Worm (Caenorhabditis elegans) whole organism, young adult: ENCODE results near the gene F08G5.3.
A peak's percentile ranks its signal among the peaks of the same experiment; 100 is the strongest.

Source experiments
- B0261.1 ChIP-seq: sonication (generic microtip); optimal IDR thresholded peaks from 2 replicates; lab custom pipeline; 2016; ENCODE audit warnings: mild to moderate bottlenecking, missing genetic modification characterization, moderate library complexity, missing compliant biosample characterization
- C17E4.6 ChIP-seq: fragments of 200-800 bp; sonication (Bioruptor generic); IDR thresholded peaks from 2 replicates; pipeline ENCODE4 v1.3.6; 2022; ENCODE audit warnings: missing genetic modification reagents, missing genetic modification characterization, missing compliant biosample characterization
- D2030.7 ChIP-seq: fragments of 200-800 bp; sonication (Bioruptor generic); IDR thresholded peaks from 2 replicates; pipeline ENCODE4 v1.3.6; 2022; ENCODE audit warnings: missing genetic modification reagents, missing genetic modification characterization, missing compliant biosample characterization
- F10E7.11 ChIP-seq: sonication (generic microtip); optimal IDR thresholded peaks from 2 replicates; lab custom pipeline; 2017; ENCODE audit warnings: mild to moderate bottlenecking, missing genetic modification characterization, moderate library complexity, missing compliant biosample characterization
- F22D6.2 ChIP-seq: sonication (generic microtip); optimal IDR thresholded peaks from 2 replicates; lab custom pipeline; 2016; ENCODE audit warnings: mild to moderate bottlenecking, missing genetic modification characterization, missing compliant biosample characterization
- F33H1.4 ChIP-seq: fragments of 200-800 bp; sonication (Bioruptor generic); IDR thresholded peaks from 2 replicates; pipeline ENCODE4 v1.3.6; 2022; ENCODE audit warnings: missing genetic modification reagents, missing genetic modification characterization, missing compliant biosample characterization
- F37B4.10 ChIP-seq: fragments of 200-800 bp; sonication (Bioruptor generic); IDR thresholded peaks from 2 replicates; pipeline ENCODE4 v1.3.6; 2022; ENCODE audit warnings: missing genetic modification characterization, missing compliant biosample characterization
- F57A8.1 ChIP-seq: fragments of 200-800 bp; sonication (Bioruptor generic); optimal IDR thresholded peaks from 2 replicates; lab custom pipeline; 2018; ENCODE audit warnings: mild to moderate bottlenecking, missing genetic modification characterization, moderate library complexity, missing compliant biosample characterization
- F57C9.4 ChIP-seq: sonication (generic microtip); optimal IDR thresholded peaks from 2 replicates; lab custom pipeline; 2017; ENCODE audit warnings: mild to moderate bottlenecking, missing genetic modification characterization, missing compliant biosample characterization
- K12H6.12 ChIP-seq: fragments of 200-800 bp; sonication (Bioruptor generic); optimal IDR thresholded peaks from 2 replicates; lab custom pipeline; 2018; ENCODE audit warnings: mild to moderate bottlenecking, missing genetic modification characterization, missing compliant biosample characterization
- Y53F4B.3 ChIP-seq: fragments of 200-800 bp; sonication (Bioruptor generic); IDR thresholded peaks from 2 replicates; pipeline ENCODE4 v1.3.6; 2022; ENCODE audit warnings: missing genetic modification reagents, missing genetic modification characterization, missing compliant biosample characterization
- Y56A3A.18 ChIP-seq: fragments of 200-800 bp; sonication (Bioruptor generic); IDR thresholded peaks from 2 replicates; pipeline ENCODE4 v1.3.6; 2022; ENCODE audit warnings: missing genetic modification reagents, missing genetic modification characterization, missing compliant biosample characterization
- Y67H2A.10 ChIP-seq: fragments of 200-800 bp; sonication (Bioruptor generic); conservative IDR thresholded peaks from 2 replicates; pipeline ENCODE4 v1.3.6; 2022; ENCODE audit warnings: missing genetic modification reagents, missing genetic modification characterization, missing compliant biosample characterization
- Y95B8A.8 ChIP-seq: fragments of 200-800 bp; sonication (Bioruptor generic); IDR thresholded peaks from 2 replicates; pipeline ENCODE4 v1.3.6; 2022; ENCODE audit warnings: missing genetic modification reagents, missing genetic modification characterization, missing compliant biosample characterization
- akir-1 ChIP-seq: fragments of 200-800 bp; sonication (Bioruptor generic); optimal IDR thresholded peaks from 2 replicates; lab custom pipeline; 2018; ENCODE audit warnings: mild to moderate bottlenecking, missing genetic modification characterization, moderate library complexity, missing compliant biosample characterization
- aptf-2 ChIP-seq: fragments of 200-800 bp; sonication (Bioruptor generic); conservative IDR thresholded peaks from 2 replicates; pipeline ENCODE4 v1.3.6; 2022; ENCODE audit warnings: missing genetic modification reagents, missing genetic modification characterization, missing compliant biosample characterization
- atf-7 ChIP-seq: sonication (generic microtip); optimal IDR thresholded peaks from 2 replicates; lab custom pipeline; 2017; ENCODE audit warnings: mild to moderate bottlenecking, missing genetic modification characterization, missing compliant biosample characterization
- athp-1 ChIP-seq: sonication (generic microtip); optimal IDR thresholded peaks from 2 replicates; lab custom pipeline; 2017; ENCODE audit warnings: mild to moderate bottlenecking, missing genetic modification characterization, missing compliant biosample characterization
- attf-5 ChIP-seq: fragments of 200-800 bp; sonication (Bioruptor generic); optimal IDR thresholded peaks from 2 replicates; lab custom pipeline; 2018; ENCODE audit warnings: mild to moderate bottlenecking, missing genetic modification characterization, missing compliant biosample characterization
- bed-2 ChIP-seq: fragments of 200-800 bp; sonication (Bioruptor generic); IDR thresholded peaks from 2 replicates; pipeline ENCODE4 v1.3.6; 2022; ENCODE audit warnings: missing genetic modification reagents, missing genetic modification characterization, missing compliant biosample characterization
- ccch-3 ChIP-seq: fragments of 200-800 bp; sonication (Bioruptor generic); optimal IDR thresholded peaks from 2 replicates; lab custom pipeline; 2018; ENCODE audit warnings: mild to moderate bottlenecking, missing genetic modification characterization, missing compliant biosample characterization
- cebp-2 ChIP-seq: fragments of 200-800 bp; sonication (Bioruptor generic); IDR thresholded peaks from 2 replicates; pipeline ENCODE4 v1.3.6; 2022; ENCODE audit warnings: missing genetic modification characterization, missing compliant biosample characterization
- ceh-100 ChIP-seq: fragments of 200-800 bp; sonication (Bioruptor generic); IDR thresholded peaks from 2 replicates; pipeline ENCODE4 v1.3.6; 2022; ENCODE audit warnings: missing genetic modification reagents, missing genetic modification characterization, missing compliant biosample characterization
- die-1 ChIP-seq: sonication (generic microtip); optimal IDR thresholded peaks from 2 replicates; lab custom pipeline; 2016; ENCODE audit warnings: missing genotype, mild to moderate bottlenecking, missing genetic modification characterization, missing compliant biosample characterization
- dox-1 ChIP-seq: fragments of 200-800 bp; sonication (Bioruptor generic); IDR thresholded peaks from 2 replicates; pipeline ENCODE4 v1.3.6; 2022; ENCODE audit warnings: missing genetic modification reagents, missing genetic modification characterization, missing compliant biosample characterization
- dpl-1 ChIP-seq: fragments of 150-350 bp; optimal IDR thresholded peaks from 2 replicates; lab custom pipeline; 2014; ENCODE audit warnings: missing biosample characterization, missing genetic modification reagents, missing genetic modification characterization
- fkh-3 ChIP-seq: sonication (generic microtip); optimal IDR thresholded peaks from 2 replicates; lab custom pipeline; 2016; ENCODE audit warnings: mild to moderate bottlenecking, missing genetic modification characterization, missing compliant biosample characterization
- gei-17 ChIP-seq: fragments of 200-800 bp; sonication (Bioruptor generic); optimal IDR thresholded peaks from 2 replicates; lab custom pipeline; 2018; ENCODE audit warnings: mild to moderate bottlenecking, missing genetic modification characterization, missing compliant biosample characterization
- lag-1 ChIP-seq: fragments of 200-800 bp; sonication (Bioruptor generic); IDR thresholded peaks from 2 replicates; pipeline ENCODE4 v1.3.6; 2022; ENCODE audit warnings: missing genetic modification reagents, missing genetic modification characterization, missing compliant biosample characterization
- lin-26 ChIP-seq: fragments of 200-800 bp; sonication (Bioruptor generic); IDR thresholded peaks from 2 replicates; pipeline ENCODE4 v1.3.6; 2022; ENCODE audit warnings: missing genetic modification reagents, missing genetic modification characterization, missing compliant biosample characterization
- lin-35 ChIP-seq, 3 experiments: fragments of 150-350 bp in 2 of 3; sonication (generic microtip) in 1 of 3; optimal IDR thresholded peaks; 2 replicates each; lab custom pipeline; 2014 to 2018; ENCODE audit warnings: missing biosample characterization in 3 of 3, missing genetic modification characterization in 3 of 3, missing genetic modification reagents in 3 of 3
- lin-40 ChIP-seq: sonication (generic microtip); optimal IDR thresholded peaks from 2 replicates; lab custom pipeline; 2016; ENCODE audit warnings: missing genetic modification characterization, mild to moderate bottlenecking, missing compliant biosample characterization, missing genotype, missing genetic modification reagents
- lsl-1 ChIP-seq: fragments of 200-800 bp; sonication (Bioruptor generic); optimal IDR thresholded peaks from 2 replicates; lab custom pipeline; 2018; ENCODE audit warnings: mild to moderate bottlenecking, missing genetic modification characterization, moderate library complexity, missing compliant biosample characterization
- madf-6 ChIP-seq: fragments of 200-800 bp; sonication (Bioruptor generic); IDR thresholded peaks from 2 replicates; pipeline ENCODE4 v1.3.6; 2022; ENCODE audit warnings: missing genetic modification reagents, missing genetic modification characterization, missing compliant biosample characterization
- madf-8 ChIP-seq: fragments of 200-800 bp; sonication (Bioruptor generic); conservative IDR thresholded peaks from 2 replicates; pipeline ENCODE4 v1.3.6; 2022; ENCODE audit warnings: missing genetic modification reagents, missing genetic modification characterization, missing compliant biosample characterization
- mel-28 ChIP-seq: sonication (generic microtip); optimal IDR thresholded peaks from 2 replicates; lab custom pipeline; 2016; ENCODE audit warnings: borderline replicate concordance, mild to moderate bottlenecking, missing genetic modification characterization, missing compliant biosample characterization
- nhr-179 ChIP-seq: sonication (generic microtip); optimal IDR thresholded peaks from 2 replicates; lab custom pipeline; 2016; ENCODE audit warnings: mild to moderate bottlenecking, missing genetic modification characterization, missing compliant biosample characterization
- nhr-27 ChIP-seq: fragments of 200-800 bp; sonication (Bioruptor generic); optimal IDR thresholded peaks from 2 replicates; lab custom pipeline; 2018; ENCODE audit warnings: mild to moderate bottlenecking, missing genetic modification characterization, moderate library complexity, missing compliant biosample characterization
- rec-8 ChIP-seq, 2 experiments: sonication (generic microtip); optimal IDR thresholded peaks; 2 replicates each; lab custom pipeline; 2016; ENCODE audit warnings: mild to moderate bottlenecking in 2 of 2, missing genetic modification characterization in 2 of 2, missing genetic modification reagents in 2 of 2, missing genotype in 2 of 2, missing biosample characterization in 1 of 2, missing compliant biosample characterization in 1 of 2, moderate library complexity in 1 of 2
- snpc-3.4 ChIP-seq: sonication (generic microtip); optimal IDR thresholded peaks from 2 replicates; lab custom pipeline; 2017; ENCODE audit warnings: missing genetic modification characterization, mild to moderate bottlenecking, missing compliant biosample characterization, antibody characterized with exemption, moderate library complexity, missing genotype, missing genetic modification reagents
- snpc-4 ChIP-seq, 5 experiments: fragments of 150-350 bp in 1 of 5; sonication (generic microtip) in 4 of 5; optimal IDR thresholded peaks; 2 replicates each; lab custom pipeline; 2014 to 2018; ENCODE audit warnings: missing genetic modification characterization in 5 of 5, missing biosample characterization in 3 of 5, antibody characterized with exemption in 2 of 5, mild to moderate bottlenecking in 2 of 5, missing compliant biosample characterization in 2 of 5, missing genotype in 2 of 5, moderate library complexity in 2 of 5, missing genetic modification reagents in 1 of 5
- sptf-2 ChIP-seq: fragments of 200-800 bp; sonication (Bioruptor generic); optimal IDR thresholded peaks from 2 replicates; lab custom pipeline; 2018; ENCODE audit warnings: mild to moderate bottlenecking, missing genetic modification characterization, missing compliant biosample characterization
- tbp1 ChIP-seq: fragments of 200-800 bp; sonication (Bioruptor generic); optimal IDR thresholded peaks from 2 replicates; lab custom pipeline; 2018; ENCODE audit warnings: mild to moderate bottlenecking, missing genetic modification characterization, missing compliant biosample characterization
- tbx-9 ChIP-seq: sonication (generic microtip); optimal IDR thresholded peaks from 2 replicates; lab custom pipeline; 2016; ENCODE audit warnings: borderline replicate concordance, missing genetic modification characterization, inconsistent platforms, missing compliant biosample characterization
- unc-130 ChIP-seq: sonication (generic microtip); optimal IDR thresholded peaks from 2 replicates; lab custom pipeline; 2016; ENCODE audit warnings: missing genetic modification reagents, missing genetic modification characterization, missing compliant biosample characterization
- zfh-2 ChIP-seq: fragments of 200-800 bp; sonication (Bioruptor generic); conservative IDR thresholded peaks from 2 replicates; pipeline ENCODE4 v1.3.6; 2022; ENCODE audit warnings: missing genetic modification reagents, missing genetic modification characterization, missing compliant biosample characterization
- ztf-18 ChIP-seq: sonication (generic microtip); optimal IDR thresholded peaks from 2 replicates; lab custom pipeline; 2016; ENCODE audit warnings: missing genotype, mild to moderate bottlenecking, missing genetic modification characterization, missing compliant biosample characterization
- ztf-26 ChIP-seq: sonication (generic microtip); optimal IDR thresholded peaks from 2 replicates; lab custom pipeline; 2017; ENCODE audit warnings: missing genetic modification characterization, missing compliant biosample characterization

Gene F08G5.3

DNA sequence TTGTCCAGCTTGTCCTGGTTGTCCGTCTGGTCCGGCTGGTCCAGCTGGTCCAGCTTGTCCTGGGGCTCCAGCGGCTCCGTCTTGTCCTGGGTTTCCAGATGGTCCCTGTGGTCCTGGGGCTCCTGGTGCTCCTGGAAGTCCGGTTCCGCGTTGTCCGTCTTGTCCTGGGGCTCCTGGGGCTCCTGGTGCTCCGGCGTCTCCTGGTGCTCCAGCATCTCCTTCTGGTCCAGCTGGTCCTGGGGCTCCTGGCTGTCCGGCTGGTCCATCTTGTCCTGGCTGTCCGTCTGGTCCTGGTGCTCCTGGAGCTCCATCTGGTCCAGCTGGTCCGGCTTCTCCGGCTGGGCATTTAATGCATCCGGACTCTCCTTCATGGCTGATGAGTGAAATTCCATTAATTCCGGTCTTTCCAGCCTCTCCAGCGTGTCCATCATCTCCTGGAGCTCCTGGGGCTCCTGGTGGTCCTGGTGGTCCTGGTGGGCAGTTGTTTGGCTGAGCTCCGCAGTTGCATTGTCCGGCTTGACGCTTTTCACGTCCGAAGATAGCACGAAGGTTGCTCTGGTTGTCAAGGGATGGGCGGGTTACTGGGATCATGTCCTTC, 10.4 kb upstream of the F08G5.3 start:
- TF ChIP-seq nhr-179 (tag; lab: Kevin White, UChicago) (no peak), snpc-4 (GFP tag; optimal IDR thresholded peaks at IDR 0.05; lab: Kevin White, UChicago) (no peak), snpc-4 (tag; optimal IDR thresholded peaks at IDR 0.05; lab: Kevin White, UChicago) (no peak), snpc-3.4 (tag; lab: Kevin White, UChicago) (no peak), ztf-26 (tag; lab: Kevin White, UChicago) (peak; percentile 37), mel-28 (tag; lab: Kevin White, UChicago) (no peak), F22D6.2 (no peak), zfh-2 (GFP tag; lab: Robert Waterston, UW) (peak; percentile 94), F10E7.11 (tag; lab: Kevin White, UChicago) (no peak), tbx-9 (tag; lab: Kevin White, UChicago) (no peak), Y95B8A.8 (GFP tag; lab: Robert Waterston, UW) (no peak), cebp-2 (0 out of 2 replicates have a peak, but pooled peaks have one; percentile 64), dpl-1 (GFP tag; lab: Kevin White, UChicago) (no peak), rec-8 (tag; optimal IDR thresholded peaks at IDR 0.05; lab: Kevin White, UChicago) (no peak), ceh-100 (GFP tag; lab: Robert Waterston, UW) (no peak), lin-26 (no peak), Y56A3A.18 (GFP tag; lab: Robert Waterston, UW) (no peak), Y67H2A.10 (GFP tag; lab: Robert Waterston, UW) (no peak), F57A8.1 (GFP tag; lab: Kevin White, UChicago) (no peak), B0261.1 (tag; lab: Kevin White, UChicago) (no peak), akir-1 (no peak), tbp1 (GFP tag; lab: Kevin White, UChicago) (no peak), madf-8 (no peak), lin-40 (tag; lab: Kevin White, UChicago) (peak; percentile 22), C17E4.6 (GFP tag; lab: Robert Waterston, UW) (no peak), athp-1 (tag; lab: Kevin White, UChicago) (peak; percentile 6), F57C9.4 (tag; lab: Kevin White, UChicago) (no peak), gei-17 (GFP tag; lab: Kevin White, UChicago) (no peak), F33H1.4 (GFP tag; lab: Robert Waterston, UW) (no peak), ztf-18 (tag; lab: Kevin White, UChicago) (no peak), ccch-3 (no peak), lag-1 (GFP tag; lab: Robert Waterston, UW) (no peak), aptf-2 (GFP tag; lab: Robert Waterston, UW) (no peak), lin-35 (GFP tag; optimal IDR thresholded peaks at IDR 0.05; lab: Kevin White, UChicago) (no peak), K12H6.12 (tag; lab: Kevin White, UChicago) (no peak), sptf-2 (GFP tag; lab: Kevin White, UChicago) (no peak), attf-5 (GFP tag; lab: Kevin White, UChicago) (no peak), atf-7 (tag; lab: Kevin White, UChicago) (no peak), die-1 (tag; lab: Kevin White, UChicago) (no peak), nhr-27 (tag; lab: Kevin White, UChicago) (no peak), bed-2 (GFP tag; lab: Robert Waterston, UW) (no peak), Y53F4B.3 (GFP tag; lab: Robert Waterston, UW) (no peak), D2030.7 (GFP tag; lab: Robert Waterston, UW) (no peak), lsl-1 (GFP tag; lab: Kevin White, UChicago) (no peak), F37B4.10 (GFP tag; lab: Robert Waterston, UW) (no peak), dox-1 (GFP tag; lab: Robert Waterston, UW) (0 out of 2 replicates have a peak, but pooled peaks have one; percentile 20), unc-130 (GFP tag; lab: Kevin White, UChicago) (no peak), madf-6 (GFP tag; lab: Robert Waterston, UW) (no peak), fkh-3 (no peak)
